Fruit fly (Drosophila melanogaster) whole organism, embryonic: ENCODE measurements around the gene eas.
A peak's percentile ranks its signal among the peaks of the same experiment; 100 is the strongest.

ENCODE experiments used
- ATbp ChIP-seq: fragments of 200-800 bp; sonication (Bioruptor generic); optimal IDR thresholded peaks from 2 replicates; lab custom pipeline; 2017; ENCODE audit warnings: missing biosample characterization, mild to moderate bottlenecking, missing genetic modification characterization, missing genetic modification reagents
- CG11247 ChIP-seq: fragments of 200-800 bp; sonication (Bioruptor generic); IDR thresholded peaks from 2 replicates; pipeline ENCODE4 v1.3.6; 2022; ENCODE audit warnings: missing biosample characterization, missing genetic modification characterization
- CG11456 ChIP-seq: fragments of 200-800 bp; sonication (Bioruptor generic); IDR thresholded peaks from 3 replicates; pipeline ENCODE4 v1.3.6; 2022; ENCODE audit warnings: missing biosample characterization, missing genetic modification characterization
- CG11723 ChIP-seq: fragments of 200-800 bp; sonication (Bioruptor generic); optimal IDR thresholded peaks from 2 replicates; lab custom pipeline; 2017; ENCODE audit warnings: missing biosample characterization, mild to moderate bottlenecking, missing genetic modification characterization
- CG12071 ChIP-seq: fragments of 200-800 bp; sonication (Bioruptor generic); optimal IDR thresholded peaks from 3 replicates; lab custom pipeline; 2018; ENCODE audit warnings: missing biosample characterization, mild to moderate bottlenecking, missing genetic modification characterization
- CG12299 ChIP-seq: fragments of 200-800 bp; sonication (Bioruptor generic); optimal IDR thresholded peaks from 2 replicates; lab custom pipeline; 2018; ENCODE audit warnings: missing biosample characterization, mild to moderate bottlenecking, missing genetic modification characterization
- CG12769 ChIP-seq: fragments of 200-800 bp; sonication (Bioruptor generic); optimal IDR thresholded peaks from 2 replicates; lab custom pipeline; 2019; ENCODE audit warnings: missing biosample characterization, mild to moderate bottlenecking, missing genetic modification characterization, moderate library complexity
- CG13287 ChIP-seq: fragments of 200-800 bp; sonication (Bioruptor generic); IDR thresholded peaks from 2 replicates; pipeline ENCODE4 v1.3.6; 2022; ENCODE audit warnings: missing biosample characterization, missing genetic modification characterization; ENCODE audit not compliant: partially characterized antibody
- CG13775 ChIP-seq: fragments of 200-800 bp; sonication (Bioruptor generic); optimal IDR thresholded peaks from 3 replicates; lab custom pipeline; 2017; ENCODE audit warnings: missing biosample characterization, mild to moderate bottlenecking, missing genetic modification characterization
- CG14441 ChIP-seq: fragments of 200-800 bp; sonication (Bioruptor generic); IDR thresholded peaks from 2 replicates; pipeline ENCODE4 v1.3.6; 2022; ENCODE audit warnings: missing biosample characterization, missing genetic modification characterization
- CG14710 ChIP-seq: fragments of 200-800 bp; sonication (Bioruptor generic); optimal IDR thresholded peaks from 3 replicates; lab custom pipeline; 2019; ENCODE audit warnings: missing biosample characterization, mild to moderate bottlenecking, missing genetic modification characterization, moderate library complexity
- CG15073 ChIP-seq: fragments of 200-800 bp; sonication (Bioruptor generic); optimal IDR thresholded peaks from 2 replicates; lab custom pipeline; 2016; ENCODE audit warnings: missing biosample characterization, missing genetic modification characterization
- CG15696 ChIP-seq: fragments of 200-800 bp; sonication (Bioruptor generic); optimal IDR thresholded peaks from 2 replicates; lab custom pipeline; 2019; ENCODE audit warnings: missing biosample characterization, mild to moderate bottlenecking, missing genetic modification characterization, moderate library complexity
- CG30431 ChIP-seq: fragments of 200-800 bp; sonication (Bioruptor generic); optimal IDR thresholded peaks from 2 replicates; lab custom pipeline; 2017; ENCODE audit warnings: missing biosample characterization, missing genetic modification characterization
- CG34376 ChIP-seq: fragments of 200-800 bp; sonication (Bioruptor generic); optimal IDR thresholded peaks from 2 replicates; lab custom pipeline; 2018; ENCODE audit warnings: missing biosample characterization, mild to moderate bottlenecking, missing genetic modification characterization
- CG4282 ChIP-seq: fragments of 200-800 bp; sonication (Bioruptor generic); optimal IDR thresholded peaks from 2 replicates; lab custom pipeline; 2016; ENCODE audit warnings: missing biosample characterization, missing genetic modification characterization
- CG7271 ChIP-seq: fragments of 200-800 bp; sonication (Bioruptor generic); optimal IDR thresholded peaks from 2 replicates; lab custom pipeline; 2018; ENCODE audit warnings: missing biosample characterization, mild to moderate bottlenecking, missing genetic modification characterization, moderate library complexity
- CG7556 ChIP-seq: fragments of 200-800 bp; sonication (Bioruptor generic); optimal IDR thresholded peaks from 2 replicates; lab custom pipeline; 2017; ENCODE audit warnings: missing biosample characterization, mild to moderate bottlenecking, missing genetic modification characterization
- CG7928 ChIP-seq: fragments of 200-800 bp; sonication (Bioruptor generic); optimal IDR thresholded peaks from 2 replicates; lab custom pipeline; 2017; ENCODE audit warnings: missing biosample characterization, mild to moderate bottlenecking, missing genetic modification characterization
- CkIIα-i1 ChIP-seq: fragments of 200-800 bp; sonication (Bioruptor generic); IDR thresholded peaks from 2 replicates; pipeline ENCODE4 v1.3.6; 2022; ENCODE audit warnings: missing biosample characterization, missing genetic modification characterization
- HLHmδ ChIP-seq: fragments of 200-800 bp; sonication (Bioruptor generic); optimal IDR thresholded peaks from 2 replicates; lab custom pipeline; 2018; ENCODE audit warnings: missing biosample characterization, mild to moderate bottlenecking, missing genetic modification characterization, moderate library complexity
- Hr51 ChIP-seq, 2 experiments: fragments of 200-800 bp; sonication (Bioruptor generic); optimal IDR thresholded peaks; 2 replicates in 1 of 2; 3 replicates in 1 of 2; lab custom pipeline; 2016 to 2018; ENCODE audit warnings: missing biosample characterization in 2 of 2, missing genetic modification characterization in 2 of 2, mild to moderate bottlenecking in 1 of 2, moderate library complexity in 1 of 2
- Hr78 ChIP-seq, 2 experiments: fragments of 200-800 bp in 1 of 2; fragments of >200 bp in 1 of 2; sonication (Bioruptor generic) in 1 of 2; optimal IDR thresholded peaks; 2 replicates each; lab custom pipeline; 2017 to 2019; ENCODE audit warnings: missing biosample characterization in 2 of 2, missing genetic modification characterization in 2 of 2, mild to moderate bottlenecking in 1 of 2, moderate library complexity in 1 of 2
- Mrtf ChIP-seq: fragments of 200-800 bp; sonication (Bioruptor generic); IDR thresholded peaks from 3 replicates; pipeline ENCODE4 v1.3.6; 2022; ENCODE audit warnings: missing biosample characterization, missing genetic modification characterization
- Oaz ChIP-seq: fragments of 200-800 bp; sonication (Bioruptor generic); IDR thresholded peaks from 2 replicates; pipeline ENCODE4 v1.3.6; 2022; ENCODE audit warnings: missing biosample characterization, missing genetic modification characterization
- Sox100B ChIP-seq: fragments of 200-800 bp; sonication (Bioruptor generic); optimal IDR thresholded peaks from 3 replicates; lab custom pipeline; 2018; ENCODE audit warnings: missing biosample characterization, mild to moderate bottlenecking, missing genetic modification characterization
- Taf1 ChIP-seq: fragments of 200-800 bp; sonication (Bioruptor generic); IDR thresholded peaks from 2 replicates; pipeline ENCODE4 v1.3.6; 2022; ENCODE audit warnings: missing biosample characterization, missing genetic modification characterization
- Vsx1 ChIP-seq: fragments of 200-800 bp; sonication (Bioruptor generic); optimal IDR thresholded peaks from 2 replicates; lab custom pipeline; 2017; ENCODE audit warnings: missing biosample characterization, mild to moderate bottlenecking, missing genetic modification characterization, missing genetic modification reagents
- az2 ChIP-seq: fragments of 200-800 bp; sonication (Bioruptor generic); optimal IDR thresholded peaks from 3 replicates; lab custom pipeline; 2016; ENCODE audit warnings: missing biosample characterization, missing genetic modification characterization
- bbx ChIP-seq: fragments of 200-800 bp; sonication (Bioruptor generic); IDR thresholded peaks from 2 replicates; pipeline ENCODE4 v1.3.6; 2022; ENCODE audit warnings: missing biosample characterization, missing genetic modification characterization; ENCODE audit not compliant: partially characterized antibody
- bsh ChIP-seq, 2 experiments: fragments of 200-800 bp; sonication (Bioruptor generic); optimal IDR thresholded peaks; 2 replicates each; lab custom pipeline; 2017 to 2018; ENCODE audit warnings: mild to moderate bottlenecking in 2 of 2, missing biosample characterization in 2 of 2, missing genetic modification characterization in 2 of 2, moderate library complexity in 1 of 2
- cas ChIP-seq: fragments of 200-800 bp; sonication (Bioruptor generic); IDR thresholded peaks from 2 replicates; pipeline ENCODE4 v1.3.6; 2022; ENCODE audit warnings: missing biosample characterization, missing genetic modification characterization
- chm ChIP-seq: fragments of 200-800 bp; sonication (Bioruptor generic); IDR thresholded peaks from 2 replicates; pipeline ENCODE4 v1.3.6; 2022; ENCODE audit warnings: missing biosample characterization, missing genetic modification characterization
- corto ChIP-seq: fragments of 200-800 bp; sonication (Bioruptor generic); optimal IDR thresholded peaks from 2 replicates; lab custom pipeline; 2016; ENCODE audit warnings: missing biosample characterization, mild to moderate bottlenecking, missing genetic modification characterization, moderate library complexity
- dmrt11E ChIP-seq: fragments of 200-800 bp; sonication (Bioruptor generic); optimal IDR thresholded peaks from 3 replicates; lab custom pipeline; 2018; ENCODE audit warnings: missing biosample characterization, mild to moderate bottlenecking, missing genetic modification characterization, moderate library complexity
- en ChIP-seq: fragments of 200-800 bp; sonication (Bioruptor generic); optimal IDR thresholded peaks from 2 replicates; lab custom pipeline; 2016; ENCODE audit warnings: missing biosample characterization, missing genetic modification characterization
- fd64A ChIP-seq: fragments of 200-800 bp; sonication (Bioruptor generic); optimal IDR thresholded peaks from 3 replicates; lab custom pipeline; 2018; ENCODE audit warnings: missing biosample characterization, mild to moderate bottlenecking, missing genetic modification characterization
- fu2 ChIP-seq: fragments of 200-800 bp; sonication (Bioruptor generic); optimal IDR thresholded peaks from 2 replicates; lab custom pipeline; 2016; ENCODE audit warnings: missing biosample characterization, missing genetic modification characterization
- inv ChIP-seq: fragments of 200-800 bp; sonication (Bioruptor generic); IDR thresholded peaks from 2 replicates; pipeline ENCODE4 v1.3.6; 2022; ENCODE audit warnings: missing biosample characterization, missing genetic modification characterization; ENCODE audit not compliant: partially characterized antibody
- jumu ChIP-seq: fragments of 200-800 bp; sonication (Bioruptor generic); optimal IDR thresholded peaks from 3 replicates; lab custom pipeline; 2016; ENCODE audit warnings: missing biosample characterization, missing genetic modification characterization
- kah ChIP-seq: fragments of 200-800 bp; sonication (Bioruptor generic); optimal IDR thresholded peaks from 2 replicates; lab custom pipeline; 2018; ENCODE audit warnings: missing biosample characterization, mild to moderate bottlenecking, missing genetic modification characterization
- klu ChIP-seq: fragments of 200-800 bp; sonication (Bioruptor generic); IDR thresholded peaks from 2 replicates; pipeline ENCODE4 v1.3.6; 2022; ENCODE audit warnings: missing biosample characterization, missing genetic modification characterization
- lbe ChIP-seq: fragments of 200-800 bp; sonication (Bioruptor generic); optimal IDR thresholded peaks from 2 replicates; lab custom pipeline; 2016; ENCODE audit warnings: missing biosample characterization, mild to moderate bottlenecking, missing genetic modification characterization
- luna ChIP-seq: fragments of 200-800 bp; sonication (Bioruptor generic); optimal IDR thresholded peaks from 2 replicates; lab custom pipeline; 2016; ENCODE audit warnings: missing biosample characterization, missing genetic modification characterization
- onecut ChIP-seq: fragments of 200-800 bp; sonication (Bioruptor generic); IDR thresholded peaks from 2 replicates; pipeline ENCODE4 v1.3.6; 2022; ENCODE audit warnings: missing biosample characterization, missing genetic modification characterization
- pzg ChIP-seq: fragments of 200-800 bp; sonication (Bioruptor generic); optimal IDR thresholded peaks from 3 replicates; lab custom pipeline; 2018; ENCODE audit warnings: missing biosample characterization, mild to moderate bottlenecking, missing genetic modification characterization, moderate library complexity
- sr ChIP-seq: fragments of 200-800 bp; sonication (Bioruptor generic); IDR thresholded peaks from 3 replicates; pipeline ENCODE4 v1.3.6; 2022; ENCODE audit warnings: missing biosample characterization, missing genetic modification characterization
- unpg ChIP-seq: fragments of 200-800 bp; sonication (Bioruptor generic); optimal IDR thresholded peaks from 3 replicates; lab custom pipeline; 2018; ENCODE audit warnings: missing biosample characterization, mild to moderate bottlenecking, missing genetic modification characterization, moderate library complexity
- vnd ChIP-seq: fragments of 200-800 bp; sonication (Bioruptor generic); IDR thresholded peaks from 3 replicates; pipeline ENCODE4 v1.3.6; 2022; ENCODE audit warnings: missing biosample characterization, missing genetic modification characterization; ENCODE audit not compliant: partially characterized antibody
- vvl ChIP-seq: fragments of 200-800 bp; sonication (Bioruptor generic); IDR thresholded peaks from 2 replicates; pipeline ENCODE4 v1.3.6; 2022; ENCODE audit warnings: missing biosample characterization, missing genetic modification characterization

eas gene

DNA sequence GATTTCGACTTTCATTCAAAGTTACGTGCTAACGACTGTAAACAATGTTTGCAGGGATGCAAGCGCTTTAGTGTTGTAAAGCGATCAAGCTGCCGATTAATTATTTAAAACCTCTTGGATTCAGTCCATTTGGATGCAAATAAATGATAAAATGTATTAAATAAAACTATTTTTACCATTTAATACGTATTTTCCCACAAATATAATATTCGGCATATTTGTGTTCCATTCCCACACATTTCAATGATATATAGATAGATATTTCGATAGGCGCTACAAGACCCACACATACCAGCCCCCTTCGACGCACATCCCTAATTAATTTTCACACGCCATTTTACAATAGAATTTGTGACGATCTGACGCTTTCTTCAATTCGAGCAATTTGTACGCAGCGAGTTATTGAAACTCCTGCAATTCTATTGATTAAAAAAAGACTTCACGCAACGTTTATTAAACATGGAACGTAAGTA is 10.4 kb downstream of the eas start, which contains the start of the genes CG32576 and caz (continued):
- TF ChIP-seq Sox100B (GFP tag; lab: Kevin White, UChicago) (no peak), CG15073 (GFP tag; lab: Kevin White, UChicago) (no peak), HLHmδ (GFP tag; lab: Kevin White, UChicago) (no peak), CG12299 (peak; percentile 22), CkIIα-i1 (GFP tag; lab: Robert Waterston, UW) (no peak), pzg (GFP tag; lab: Kevin White, UChicago) (peak; percentile 67), en (no peak), lbe (GFP tag; lab: Kevin White, UChicago) (peak; percentile 63), fu2 (GFP tag; lab: Kevin White, UChicago) (no peak), CG15696 (tag; lab: Kevin White, UChicago) (no peak), CG12769 (tag; lab: Kevin White, UChicago) (no peak), jumu (GFP tag; lab: Kevin White, UChicago) (no peak), cas (no peak), onecut (no peak), CG34376 (GFP tag; lab: Kevin White, UChicago) (peak; percentile 16), luna (GFP tag; lab: Kevin White, UChicago) (no peak), CG7271 (tag; lab: Kevin White, UChicago) (no peak), vnd (GFP tag; lab: Robert Waterston, UW) (peak; percentile 56; the same call in 2 of the 3 replicates), chm (GFP tag; lab: Robert Waterston, UW) (no peak), CG7928 (GFP tag; lab: Kevin White, UChicago) (peak; percentile 95), Hr78 (GFP tag; optimal IDR thresholded peaks at IDR 0.05; lab: Kevin White, UChicago) (no peak), bsh (GFP tag; optimal IDR thresholded peaks at IDR 0.05; lab: Kevin White, UChicago) (peak in 1 of 2 experiments; percentile 21), ATbp (GFP tag; lab: Kevin White, UChicago) (no peak), Vsx1 (GFP tag; lab: Kevin White, UChicago) (no peak), CG13775 (GFP tag; lab: Kevin White, UChicago) (no peak), sr (GFP tag; lab: Robert Waterston, UW) (no peak), corto (GFP tag; lab: Kevin White, UChicago) (no peak), CG14441 (GFP tag; lab: Robert Waterston, UW) (no peak), CG7556 (GFP tag; lab: Kevin White, UChicago) (peak; percentile 32), Hr51 (GFP tag; optimal IDR thresholded peaks at IDR 0.05; lab: Kevin White, UChicago) (peak in 1 of 2 experiments; percentile 19), unpg (GFP tag; lab: Kevin White, UChicago) (peak; percentile 31), CG11247 (no peak), kah (GFP tag; lab: Kevin White, UChicago) (no peak), dmrt11E (tag; lab: Kevin White, UChicago) (peak; percentile 14), CG13287 (GFP tag; lab: Robert Waterston, UW) (peak; percentile 72), klu (GFP tag; lab: Robert Waterston, UW) (no peak), vvl (GFP tag; lab: Robert Waterston, UW) (no peak), bbx (GFP tag; lab: Robert Waterston, UW) (0 out of 2 replicates have a peak, but pooled peaks have one; percentile 47), Oaz (GFP tag; lab: Robert Waterston, UW) (no peak), CG30431 (GFP tag; lab: Kevin White, UChicago) (no peak), CG11456 (GFP tag; lab: Robert Waterston, UW) (no peak), CG12071 (no peak), CG4282 (GFP tag; lab: Kevin White, UChicago) (no peak), CG11723 (GFP tag; lab: Kevin White, UChicago) (no peak), inv (GFP tag; lab: Robert Waterston, UW) (peak; percentile 67; the same call in 1 of the 2 replicates), fd64A (GFP tag; lab: Kevin White, UChicago) (no peak), Mrtf (GFP tag; lab: Robert Waterston, UW) (no peak), Taf1 (GFP tag; lab: Robert Waterston, UW) (0 out of 2 replicates have a peak, but pooled peaks have one; percentile 42), CG14710 (tag; lab: Kevin White, UChicago) (peak; percentile 81), az2 (GFP tag; lab: Kevin White, UChicago) (peak; percentile 29)
